Worm (Caenorhabditis elegans) whole organism, L4/young adult: ENCODE results near the gene best-13.

Source experiments
- W03F9.2 ChIP-seq: fragments of 150-350 bp; optimal IDR thresholded peaks from 2 replicates; lab custom pipeline; 2014; ENCODE audit warnings: missing biosample characterization, missing genetic modification characterization
- dao-5 ChIP-seq: sonication (generic microtip); optimal IDR thresholded peaks from 2 replicates; lab custom pipeline; 2016; ENCODE audit warnings: missing genotype, missing genetic modification characterization, moderate library complexity, missing compliant biosample characterization
- him-1 ChIP-seq: sonication (generic microtip); optimal IDR thresholded peaks from 2 replicates; lab custom pipeline; 2016; ENCODE audit warnings: missing genotype, missing genetic modification reagents, missing genetic modification characterization, missing compliant biosample characterization

- no peak for TF ChIP-seq W03F9.2 (tag; lab: Kevin White, UChicago)
- TF ChIP-seq dao-5: no peak
- no peak for TF ChIP-seq him-1 (tag; lab: Kevin White, UChicago)
Measured at ce11 chrIV:9866865-9867264, 36.8 kb upstream of the best-13 start.
